Worm (Caenorhabditis elegans) whole organism, L2 larva: ENCODE results near the gene fbxa-75.

Experiments used
- R02D3.7 ChIP-seq: fragments of 150-350 bp; optimal IDR thresholded peaks from 2 replicates; lab custom pipeline; 2014; ENCODE audit warnings: missing biosample characterization, missing genetic modification characterization
- alr-1 ChIP-seq: fragments of 150-350 bp; optimal IDR thresholded peaks from 2 replicates; lab custom pipeline; 2014; ENCODE audit warnings: missing biosample characterization, missing genetic modification characterization
- ama-1 ChIP-seq: fragments of 150-350 bp; optimal IDR thresholded peaks from 2 replicates; lab custom pipeline; 2018; ENCODE audit warnings: inconsistent platforms
- ceh-82 ChIP-seq: fragments of 150-350 bp; optimal IDR thresholded peaks from 2 replicates; lab custom pipeline; 2014; ENCODE audit warnings: missing biosample characterization, missing genetic modification characterization
- egl-27 ChIP-seq: sonication (generic microtip); optimal IDR thresholded peaks from 3 replicates; lab custom pipeline; 2017; ENCODE audit warnings: missing biosample characterization, missing genetic modification reagents, missing genetic modification characterization
- elt-3 ChIP-seq: sonication (generic microtip); optimal IDR thresholded peaks from 2 replicates; lab custom pipeline; 2017; ENCODE audit warnings: missing biosample characterization, missing genetic modification characterization
- lin-39 ChIP-seq: fragments of 150-350 bp; optimal IDR thresholded peaks from 2 replicates; lab custom pipeline; 2014; ENCODE audit warnings: missing biosample characterization, missing genetic modification reagents, missing genetic modification characterization
- nhr-11 ChIP-seq: fragments of 150-350 bp; optimal IDR thresholded peaks from 2 replicates; lab custom pipeline; 2014; ENCODE audit warnings: missing biosample characterization, missing genetic modification characterization
- nhr-12 ChIP-seq: fragments of 150-350 bp; optimal IDR thresholded peaks from 2 replicates; lab custom pipeline; 2014; ENCODE audit warnings: missing biosample characterization, missing genetic modification characterization
- nhr-6 ChIP-seq: fragments of 150-350 bp; optimal IDR thresholded peaks from 2 replicates; lab custom pipeline; 2014; ENCODE audit warnings: missing biosample characterization, missing genetic modification characterization
- peb-1 ChIP-seq: fragments of 150-350 bp; optimal IDR thresholded peaks from 2 replicates; lab custom pipeline; 2014; ENCODE audit warnings: missing biosample characterization, missing genetic modification characterization
- unc-55 ChIP-seq: fragments of 150-350 bp; sonication (generic microtip); optimal IDR thresholded peaks from 3 replicates; lab custom pipeline; 2014; ENCODE audit warnings: missing biosample characterization, missing genetic modification reagents, missing genetic modification characterization
- unc-62 ChIP-seq: fragments of 150-350 bp; optimal IDR thresholded peaks from 2 replicates; lab custom pipeline; 2014; ENCODE audit warnings: missing biosample characterization, missing genetic modification reagents, missing genetic modification characterization
- zag-1 ChIP-seq: fragments of 150-350 bp; optimal IDR thresholded peaks from 2 replicates; lab custom pipeline; 2014; ENCODE audit warnings: missing biosample characterization, missing genetic modification characterization

- TF ChIP-seq nhr-12 (tag; lab: Kevin White, UChicago) (no peak), ceh-82 (tag; lab: Kevin White, UChicago) (no peak), unc-55 (GFP tag; lab: Kevin White, UChicago) (no peak), ama-1 (lab: Kevin White, UChicago) (no peak), alr-1 (tag; lab: Kevin White, UChicago) (no peak), R02D3.7 (tag; lab: Kevin White, UChicago) (no peak), nhr-11 (tag; lab: Kevin White, UChicago) (no peak), zag-1 (no peak), peb-1 (tag; lab: Kevin White, UChicago) (no peak), elt-3 (no peak), egl-27 (no peak), lin-39 (tag; lab: Kevin White, UChicago) (no peak), nhr-6 (tag; lab: Kevin White, UChicago) (no peak), unc-62 (GFP tag; lab: Kevin White, UChicago) (no peak)
Observed at ce11 chrIII:1288473-1289056, 14.9 kb upstream of the fbxa-75 start, which contains the start of gene fbxa-50.
